Worm (Caenorhabditis elegans): ENCODE data around the gene abl-1.

Gene abl-1

ce11 chrX:10624157-10624623 lies at the start of gene abl-1:
abl-1 (minus strand) TSS chrX:10624207.
- no peak for TF ChIP-seq unc-62 (GFP tag; optimal IDR thresholded peaks at IDR 0.05)

DNA sequence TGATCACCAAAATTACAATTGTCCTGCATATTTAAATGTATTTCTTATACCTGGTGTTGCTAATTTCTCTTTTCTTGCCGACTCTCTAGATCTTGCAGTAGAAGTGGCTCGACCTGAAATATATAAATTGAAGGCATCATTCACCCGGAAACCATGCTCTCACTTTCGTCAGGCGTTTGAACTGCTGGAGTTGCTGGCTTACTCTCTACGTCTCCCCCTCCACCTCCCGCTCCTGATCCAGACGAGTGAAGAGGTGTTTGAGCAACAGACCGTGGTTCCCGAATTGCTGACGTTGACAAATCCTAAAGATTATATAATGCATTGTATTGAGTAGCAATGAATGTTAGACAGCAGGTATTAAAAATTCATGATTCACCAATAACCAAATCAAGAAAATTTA lies 46.2 kb upstream of the abl-1 start:
- TF ChIP-seq unc-62 (GFP tag; optimal IDR thresholded peaks at IDR 0.05): no peak

DNA sequence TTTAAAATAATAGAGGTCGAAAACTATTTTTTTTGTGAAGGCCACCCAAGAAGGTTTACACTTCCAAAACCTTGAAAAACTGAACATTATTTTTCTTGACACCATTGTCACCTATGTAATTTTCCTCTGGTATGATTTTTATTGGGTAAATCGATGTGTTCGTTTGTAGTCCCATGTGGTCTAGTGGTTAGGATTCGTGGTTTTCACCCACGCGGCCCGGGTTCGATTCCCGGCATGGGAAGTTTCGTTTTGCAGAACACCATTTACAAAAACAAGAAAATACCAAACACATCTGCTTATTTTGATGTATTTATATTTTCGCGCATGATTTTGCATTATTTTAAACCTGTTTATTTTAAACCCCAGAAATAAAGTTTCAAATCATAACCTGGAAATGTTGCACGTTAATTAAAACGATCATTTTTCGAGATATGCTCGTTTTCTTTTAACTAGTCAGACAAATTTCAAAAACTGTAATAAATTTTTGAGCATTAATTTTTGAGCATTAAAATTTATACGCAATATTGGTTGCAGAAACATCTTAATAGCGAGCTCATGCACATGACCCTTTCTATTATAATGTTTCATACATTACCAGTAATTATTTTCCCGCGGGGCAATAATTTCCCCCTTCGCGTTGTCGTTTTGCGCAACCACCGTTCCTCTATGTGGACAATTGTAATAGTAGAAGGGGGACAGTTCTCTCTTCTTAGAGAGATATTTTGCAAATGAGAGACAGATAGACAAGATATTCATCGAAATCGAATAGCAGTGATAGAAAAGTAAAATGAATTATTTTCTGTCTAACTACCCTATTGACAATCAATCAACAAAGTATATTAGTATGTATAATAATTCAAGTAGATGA lies 43.7 kb upstream of the abl-1 start:
- no peak for TF ChIP-seq unc-62 (GFP tag; optimal IDR thresholded peaks at IDR 0.05)

DNA sequence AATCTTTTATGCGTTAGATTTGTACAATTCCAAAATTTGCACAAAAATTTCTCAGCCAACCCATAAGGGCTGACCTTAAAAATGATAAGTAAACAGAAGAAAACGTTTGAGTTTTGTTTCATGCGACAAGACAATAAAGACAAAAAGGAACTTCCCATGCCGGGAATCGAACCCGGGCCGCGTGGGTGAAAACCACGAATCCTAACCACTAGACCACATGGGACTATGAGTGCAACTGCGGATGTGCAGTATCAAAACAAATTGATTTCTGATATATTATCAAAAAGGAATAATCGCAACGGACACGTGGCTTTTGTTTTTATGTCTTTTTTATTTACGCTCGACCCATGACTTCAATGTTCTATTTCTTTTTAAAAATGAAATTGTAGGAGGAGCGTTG lies 42.9 kb upstream of the abl-1 start:
- TF ChIP-seq unc-62 (GFP tag; optimal IDR thresholded peaks at IDR 0.05): no peak

DNA sequence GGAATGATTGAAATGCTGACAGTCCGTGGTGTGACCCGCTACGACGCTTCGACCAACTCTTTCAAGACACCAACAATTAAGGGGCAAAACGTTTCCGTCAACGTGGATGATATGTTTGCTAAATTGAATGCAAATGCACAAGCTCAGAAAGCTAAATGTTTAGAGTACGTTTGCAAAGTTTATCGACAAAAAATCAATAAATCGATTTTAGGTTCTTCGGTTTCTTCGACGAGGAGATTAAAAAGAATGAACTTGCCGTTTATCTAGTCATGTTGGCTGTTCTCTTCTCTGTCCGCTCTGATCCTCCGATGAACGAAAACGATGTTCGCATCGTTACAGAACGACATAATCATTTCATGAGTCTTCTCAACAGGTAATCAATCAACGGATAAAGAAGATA lies 40.8 kb upstream of the abl-1 start:
- no peak for TF ChIP-seq unc-62 (GFP tag; optimal IDR thresholded peaks at IDR 0.05)

DNA sequence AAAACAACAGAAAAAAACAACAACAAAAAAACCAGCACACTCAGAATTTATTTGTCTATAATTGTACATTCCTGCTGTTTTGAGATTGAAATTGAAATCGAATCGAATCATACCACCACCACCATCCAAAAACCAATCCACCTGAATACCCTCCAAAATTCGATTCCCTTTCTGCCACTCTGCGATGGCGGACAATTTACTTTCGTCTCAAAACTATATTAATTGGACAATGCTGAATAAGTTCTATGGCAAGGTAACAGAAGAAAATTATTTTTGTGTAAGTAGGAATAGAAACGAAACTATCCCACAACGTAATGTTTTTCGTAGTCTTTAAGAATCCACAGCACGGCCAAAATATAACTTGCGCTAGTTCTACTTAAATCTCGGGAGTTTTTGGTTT lies 35.5 kb upstream of the abl-1 start:
- no peak for TF ChIP-seq unc-62 (GFP tag; optimal IDR thresholded peaks at IDR 0.05)

DNA sequence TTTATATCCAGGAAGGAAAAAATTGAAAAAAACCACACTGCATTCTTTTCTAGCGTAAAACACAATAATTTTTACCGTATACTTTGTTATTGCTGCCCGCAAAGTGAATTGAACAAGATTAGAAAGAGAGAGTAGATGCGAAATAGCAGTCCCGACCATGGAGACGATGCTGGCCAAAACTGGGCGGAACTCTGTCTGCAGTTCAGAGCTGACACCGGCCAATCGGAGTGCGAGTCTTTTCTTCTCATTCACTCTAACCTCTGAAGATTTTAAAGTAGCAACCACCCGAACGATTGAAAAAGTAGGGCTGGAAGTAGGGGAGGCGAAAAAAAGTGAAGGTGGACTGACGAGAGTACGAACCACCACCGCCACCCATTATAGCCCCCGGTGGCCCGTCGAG lies 32.6 kb upstream of the abl-1 start:
- TF ChIP-seq unc-62 (GFP tag; optimal IDR thresholded peaks at IDR 0.05): no peak

ce11 chrX:10650103-10650502 lies 26.1 kb upstream of the abl-1 start:
- no peak for TF ChIP-seq unc-62 (GFP tag; optimal IDR thresholded peaks at IDR 0.05)

DNA sequence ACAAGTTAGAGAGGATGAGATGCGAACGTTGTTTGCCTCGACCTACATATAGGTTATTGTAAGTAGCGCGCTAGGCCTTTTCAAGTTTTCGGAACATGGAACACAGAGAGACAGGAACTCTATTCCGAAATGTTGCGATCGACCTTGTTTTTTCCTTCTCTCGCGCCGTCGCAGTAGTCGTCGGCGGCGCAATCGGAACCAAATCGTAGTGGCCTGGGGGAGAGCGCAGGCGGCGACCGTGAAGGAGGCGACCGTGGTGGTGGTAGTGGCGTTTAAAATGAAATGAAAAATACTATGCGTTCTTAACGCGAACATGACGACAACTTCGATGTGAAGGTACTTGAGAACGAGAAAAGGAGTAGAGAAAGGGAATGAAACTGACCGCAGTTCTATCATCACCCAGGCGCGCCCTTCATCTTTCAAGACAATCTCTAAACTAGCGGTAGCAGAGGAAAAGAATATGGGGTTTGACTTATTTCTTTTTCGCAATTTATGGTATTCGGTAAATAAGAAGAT lies 23.6 kb upstream of the abl-1 start:
- no peak for TF ChIP-seq unc-62 (GFP tag; optimal IDR thresholded peaks at IDR 0.05)

DNA sequence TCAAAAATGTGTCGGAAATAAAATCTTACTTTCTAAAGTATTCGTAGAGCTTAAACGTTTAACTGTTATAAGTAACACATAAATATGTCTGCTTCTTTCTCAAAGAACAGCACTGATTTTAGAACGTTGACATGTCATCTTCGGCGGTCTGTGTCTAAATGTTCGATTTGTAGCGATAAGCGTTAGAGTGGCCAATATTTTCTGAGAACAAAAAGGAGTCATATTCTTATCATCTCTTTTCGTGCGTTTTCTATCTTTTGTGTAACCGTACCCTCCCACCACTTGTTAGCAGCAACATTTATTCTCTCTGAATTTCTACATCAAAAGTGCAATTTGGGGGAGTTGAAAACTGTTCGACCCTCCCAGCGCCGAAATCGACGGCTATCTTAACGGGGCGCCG lies 21.1 kb upstream of the abl-1 start:
- no peak for TF ChIP-seq unc-62 (GFP tag; optimal IDR thresholded peaks at IDR 0.05)

DNA sequence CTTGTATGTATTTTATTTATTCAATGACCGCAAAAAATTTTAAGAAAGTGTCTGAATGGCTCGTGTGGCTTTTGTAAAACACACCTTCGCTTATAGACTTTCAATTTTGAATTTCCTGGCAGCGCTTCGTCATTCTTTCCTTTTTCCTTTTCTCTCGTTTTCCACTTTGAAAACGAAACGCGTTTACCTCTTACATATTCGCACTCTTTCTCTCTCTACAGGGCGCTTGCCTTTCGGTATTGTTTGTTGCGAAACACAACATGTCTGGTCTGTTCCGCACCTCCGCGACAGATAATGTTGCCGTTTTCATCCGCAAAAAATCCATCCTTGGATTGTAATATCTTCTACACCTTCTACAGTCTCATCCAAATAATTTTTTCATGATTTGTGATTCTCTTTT lies 16.6 kb upstream of the abl-1 start:
- no peak for TF ChIP-seq unc-62 (GFP tag; optimal IDR thresholded peaks at IDR 0.05)

DNA sequence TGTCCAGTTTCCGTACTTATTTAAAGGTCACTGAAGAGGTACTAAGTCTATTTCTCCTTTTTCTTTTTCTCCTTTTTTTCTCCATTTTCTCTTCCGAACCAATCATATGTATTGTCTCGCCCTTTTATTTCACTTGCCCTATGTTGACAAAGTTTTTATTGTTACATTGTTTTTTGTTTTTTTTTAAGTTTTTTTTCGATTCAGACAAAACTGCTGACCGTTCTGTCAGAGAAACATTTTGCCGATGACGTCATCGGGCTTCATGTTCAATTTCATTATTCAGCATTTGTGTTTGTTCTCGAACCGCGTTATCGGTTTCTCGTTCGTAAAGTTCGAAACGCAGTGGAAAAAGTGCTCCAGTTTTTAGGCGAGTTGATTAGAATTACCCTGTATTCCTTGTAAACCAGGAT lies 15.4 kb upstream of the abl-1 start:
- TF ChIP-seq unc-62 (GFP tag; optimal IDR thresholded peaks at IDR 0.05): no peak

DNA sequence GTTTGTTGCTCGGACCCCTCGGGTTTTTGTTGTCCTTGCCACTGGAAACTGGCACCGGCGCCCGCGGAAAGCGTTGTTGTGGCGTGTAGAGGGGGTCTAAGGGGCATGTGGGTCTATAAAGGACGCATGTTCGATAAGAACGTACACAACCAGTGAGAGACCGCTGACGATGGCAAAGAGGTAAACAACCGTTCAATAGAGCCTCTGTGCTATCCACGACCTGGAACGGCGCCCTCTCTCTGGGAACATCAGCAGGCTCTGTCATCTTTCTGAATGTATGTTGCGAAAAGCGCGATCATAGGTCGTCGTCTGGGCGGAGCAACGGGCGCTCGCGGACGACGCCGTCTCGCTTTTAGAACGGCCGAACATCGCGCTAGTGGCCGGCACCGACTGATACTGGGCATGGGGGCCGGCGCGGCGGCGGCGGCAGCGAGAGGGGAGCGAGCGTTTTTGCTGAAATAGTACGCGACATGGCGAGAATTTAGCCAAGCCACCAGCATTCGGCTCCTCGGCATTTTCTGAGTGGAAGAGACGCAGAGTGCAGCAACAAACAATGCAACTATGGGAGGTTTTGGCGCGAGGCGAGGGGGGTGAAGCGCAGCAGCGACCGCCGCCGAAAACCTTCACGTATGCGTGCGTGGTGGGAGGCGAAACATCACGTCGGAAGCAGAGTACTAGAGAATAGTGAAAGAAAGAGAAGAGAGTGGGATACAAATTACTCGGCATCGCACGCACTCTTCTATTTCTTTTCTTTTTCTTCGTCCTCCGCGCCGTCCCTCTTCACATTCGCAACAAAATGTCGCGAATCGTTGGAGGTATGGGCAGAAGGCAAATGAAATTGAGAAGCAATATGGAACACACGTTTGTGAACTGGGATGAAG lies 13.3 kb upstream of the abl-1 start:
- TF ChIP-seq unc-62 (GFP tag; optimal IDR thresholded peaks at IDR 0.05): no peak

DNA sequence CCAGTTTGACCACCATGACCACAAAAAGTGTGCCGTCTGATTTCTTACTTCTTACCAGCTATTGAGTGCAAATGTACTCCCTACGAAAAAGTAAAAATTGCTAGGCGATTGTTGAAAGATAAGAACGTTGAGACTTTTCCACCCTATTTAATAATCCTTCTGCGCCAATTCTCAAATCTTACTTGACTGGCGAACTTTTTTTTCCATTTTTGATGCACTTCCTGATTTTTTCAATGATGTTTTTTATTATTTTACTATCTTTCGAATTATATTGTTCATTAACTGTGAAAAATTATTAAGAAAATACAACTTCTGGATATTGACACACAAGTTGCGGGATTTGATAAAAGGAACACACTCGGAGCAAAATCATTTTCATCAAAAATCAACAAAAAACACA lies 11.6 kb upstream of the abl-1 start, which contains the start of gene daf-12:
Gene daf-12, plus strand, starts transcription at position 301 of the 400 bp plus-strand sequence.
- TF ChIP-seq unc-62 (GFP tag; optimal IDR thresholded peaks at IDR 0.05): no peak

DNA sequence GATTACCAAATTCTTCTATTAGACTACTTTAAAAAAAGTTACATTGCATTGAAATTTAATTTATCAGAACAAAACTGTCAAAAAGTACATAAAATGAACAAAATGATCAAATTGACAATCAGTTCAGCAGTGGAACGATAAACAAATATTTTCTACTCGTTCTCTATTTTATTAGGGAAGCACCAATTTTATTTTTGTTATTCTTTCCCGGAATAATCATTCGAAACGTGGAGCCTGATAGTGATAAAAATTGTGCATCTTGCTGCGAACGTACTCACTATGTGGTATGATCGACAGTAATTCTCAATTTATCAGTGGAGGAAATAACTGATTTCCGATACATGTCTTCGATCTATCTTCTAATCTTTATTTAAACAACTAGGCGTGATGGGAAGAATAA lies 7.9 kb upstream of the abl-1 start:
- TF ChIP-seq unc-62 (GFP tag; optimal IDR thresholded peaks at IDR 0.05): no peak

- no peak for TF ChIP-seq unc-62 (GFP tag; optimal IDR thresholded peaks at IDR 0.05)
Observed at ce11 chrX:10630952-10631351, 6.9 kb upstream of the abl-1 start.

Measured in whole organism, dauer.